Fruit fly (Drosophila melanogaster) whole organism: ENCODE measurements around the gene Gr68a.

ENCODE experiments used
- CG8478 ChIP-seq: fragments of >200 bp; optimal IDR thresholded peaks from 2 replicates; lab custom pipeline; 2018; ENCODE audit warnings: inconsistent platforms
- usp ChIP-seq: fragments of >200 bp; optimal IDR thresholded peaks from 2 replicates; lab custom pipeline; 2017; ENCODE audit warnings: missing biosample characterization, missing genetic modification characterization, mixed read lengths

dm6 chr3L:11773796-11774195, 22.7 kb downstream of the Gr68a start:
- TF ChIP-seq CG8478 (lab: Kevin White, UChicago), result no peak
- TF ChIP-seq usp (GFP tag; lab: Kevin White, UChicago), result no peak
